Fruit fly (Drosophila melanogaster): Measurements from ENCODE around the gene CG43062.

Gene CG43062

dm6 chr3R:11761718-11762117 is 11.6 kb downstream of the CG43062 start:
- TF ChIP-seq noc (tag; optimal IDR thresholded peaks at IDR 0.05): no peak

dm6 chr3R:11762500-11762899 is 12.4 kb downstream of the CG43062 start:
- TF ChIP-seq noc (tag; optimal IDR thresholded peaks at IDR 0.05): no peak

- TF ChIP-seq noc (tag; optimal IDR thresholded peaks at IDR 0.05): no peak
These were observed 13.6 kb downstream of the CG43062 start for dm6 chr3R:11763494-11764278.

dm6 chr3R:11764279-11764880 is 14.2 kb downstream of the CG43062 start, which contains the start of gene Lk6:
Gene Lk6 (minus strand): TSS chr3R:11764457.
- TF ChIP-seq noc (tag; optimal IDR thresholded peaks at IDR 0.05): peak; percentile 73

- no peak for TF ChIP-seq noc (tag; optimal IDR thresholded peaks at IDR 0.05)
These were observed 20.6 kb downstream of the CG43062 start for dm6 chr3R:11770733-11771132.

dm6 chr3R:11771492-11771891 is 21.4 kb downstream of the CG43062 start:
- TF ChIP-seq noc (tag; optimal IDR thresholded peaks at IDR 0.05): no peak

dm6 chr3R:11772181-11772827 is 22.2 kb downstream of the CG43062 start:
- no peak for TF ChIP-seq noc (tag; optimal IDR thresholded peaks at IDR 0.05)

dm6 chr3R:11773325-11773998 is 23.3 kb downstream of the CG43062 start:
- no peak for TF ChIP-seq noc (tag; optimal IDR thresholded peaks at IDR 0.05)

dm6 chr3R:11773999-11774397 is 23.9 kb downstream of the CG43062 start:
- peak; percentile 7 for TF ChIP-seq noc (tag; optimal IDR thresholded peaks at IDR 0.05)

- TF ChIP-seq noc (tag; optimal IDR thresholded peaks at IDR 0.05): no peak
These were observed 25.1 kb downstream of the CG43062 start for dm6 chr3R:11775207-11775606.

dm6 chr3R:11776068-11776767 is 26.1 kb downstream of the CG43062 start:
- no peak for TF ChIP-seq noc (tag; optimal IDR thresholded peaks at IDR 0.05)

dm6 chr3R:11777058-11777457 is 26.9 kb downstream of the CG43062 start:
- TF ChIP-seq noc (tag; optimal IDR thresholded peaks at IDR 0.05): no peak

- TF ChIP-seq noc (tag; optimal IDR thresholded peaks at IDR 0.05): no peak
These were observed 28.1 kb downstream of the CG43062 start for dm6 chr3R:11778012-11778865.

dm6 chr3R:11778879-11779278 is 28.7 kb downstream of the CG43062 start:
- no peak for TF ChIP-seq noc (tag; optimal IDR thresholded peaks at IDR 0.05)

Measured in whole organism, larva.